Worm (Caenorhabditis elegans): ENCODE results near the gene ifg-1.

DNA sequence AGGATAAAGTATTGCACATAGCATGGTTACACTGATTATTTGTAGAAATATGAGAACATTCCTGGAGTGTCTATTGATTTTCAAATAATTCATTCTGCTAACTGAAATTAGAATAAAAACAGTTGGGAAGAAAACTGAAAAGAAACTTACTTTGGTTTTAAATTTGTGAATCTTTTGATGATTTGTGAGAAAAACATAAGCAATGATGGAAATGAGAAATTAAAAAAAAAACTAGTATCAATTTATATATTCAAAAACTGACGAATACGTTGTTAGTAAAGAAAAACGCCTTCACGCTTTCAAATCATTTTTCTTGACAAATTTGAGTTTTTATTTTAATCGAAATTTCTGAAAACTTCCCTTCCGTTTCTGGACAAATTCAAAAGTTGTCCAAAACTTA is 23.9 kb upstream of the ifg-1 start, which contains the start of gene T05C12.9:
- TF ChIP-seq nhr-237 (tag; optimal IDR thresholded peaks at IDR 0.05), result no peak
- no peak for TF ChIP-seq ZK546.5 (tag; optimal IDR thresholded peaks at IDR 0.05)
- no peak for TF ChIP-seq dmd-4 (tag; optimal IDR thresholded peaks at IDR 0.05)
- TF ChIP-seq gmeb-1 (tag; optimal IDR thresholded peaks at IDR 0.05), result no peak
- TF ChIP-seq lin-39 (tag; optimal IDR thresholded peaks at IDR 0.05), result no peak
- no peak for TF ChIP-seq unc-39 (tag; optimal IDR thresholded peaks at IDR 0.05)
- no peak for TF ChIP-seq ama-1 (optimal IDR thresholded peaks at IDR 0.05)
